Fruit fly (Drosophila melanogaster): ENCODE measurements around the gene MetRS-m.
A peak's percentile ranks its signal among the peaks of the same experiment; 100 is the strongest.

Gene MetRS-m

DNA sequence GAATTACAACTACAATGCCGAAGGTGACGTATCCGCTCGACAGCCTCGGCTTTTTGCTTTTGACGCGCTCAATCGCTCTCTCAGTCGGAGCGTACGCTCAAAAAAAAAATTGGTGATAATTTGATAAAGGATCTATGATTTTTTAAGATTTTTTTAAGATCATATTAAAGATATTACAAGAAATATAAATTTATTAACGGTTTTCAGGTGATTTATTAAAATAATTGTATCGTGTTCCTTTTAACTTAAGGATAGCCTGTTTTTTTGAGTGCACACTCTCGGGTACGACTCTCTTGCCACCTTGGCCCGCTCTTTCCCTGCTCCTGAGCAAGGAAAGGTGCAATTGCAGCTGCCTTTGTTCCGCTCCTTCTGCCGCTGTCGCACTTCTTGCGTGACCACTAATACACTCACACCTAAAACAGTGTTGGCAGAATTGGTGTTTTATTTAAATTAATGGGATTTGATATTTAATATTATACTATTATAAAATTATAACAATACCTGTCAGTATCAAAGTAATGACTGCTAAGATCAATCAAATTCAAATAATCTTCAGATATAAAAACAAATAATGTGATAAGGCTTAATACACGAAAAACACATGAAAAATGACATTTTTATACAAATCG, 18.2 kb upstream of the MetRS-m start (continued):
- TF ChIP-seq CG3995 (GFP tag; optimal IDR thresholded peaks at IDR 0.05) (no peak), CG17361 (GFP tag; IDR thresholded peaks at IDR 0.05) (peak; percentile 87), nau (GFP tag; optimal IDR thresholded peaks at IDR 0.05) (no peak), CG2712 (tag; optimal IDR thresholded peaks at IDR 0.05) (peak; percentile 92), CG4854 (GFP tag; optimal IDR thresholded peaks at IDR 0.05) (no peak), pnt (GFP tag; optimal IDR thresholded peaks at IDR 0.05) (no peak), CG5245 (GFP tag; optimal IDR thresholded peaks at IDR 0.05) (peak; percentile 47), CG3163 (GFP tag; optimal IDR thresholded peaks at IDR 0.05) (no peak), CG1792 (GFP tag; optimal IDR thresholded peaks at IDR 0.05) (no peak), HHEX (GFP tag; optimal IDR thresholded peaks at IDR 0.05) (peak; percentile 73), ewg (GFP tag; optimal IDR thresholded peaks at IDR 0.05) (peak; percentile 53), pan (optimal IDR thresholded peaks at IDR 0.05) (no peak), pan (GFP tag; optimal IDR thresholded peaks at IDR 0.05 in 1 of 2, IDR thresholded peaks at IDR 0.05 in 1 of 2) (peak in 1 of 2 experiments; percentile 88), jigr1 (GFP tag; IDR thresholded peaks at IDR 0.05) (0 out of 3 replicates have a peak, but pooled peaks have one; percentile 56), CG9817 (tag; optimal IDR thresholded peaks at IDR 0.05) (peak; percentile 55), kah (GFP tag; optimal IDR thresholded peaks at IDR 0.05) (peak; percentile 43), sens (GFP tag) (peak; percentile 90), Doc2 (GFP tag; IDR thresholded peaks at IDR 0.05) (no peak), slp2 (GFP tag; optimal IDR thresholded peaks at IDR 0.05) (no peak), CG5953 (GFP tag; IDR thresholded peaks at IDR 0.05) (peak; percentile 76), CG14441 (GFP tag; IDR thresholded peaks at IDR 0.05) (peak; percentile 69), Eip74EF (GFP tag; optimal IDR thresholded peaks at IDR 0.05) (no peak), CG10209 (GFP tag; optimal IDR thresholded peaks at IDR 0.05) (peak; percentile 86), CG11085 (GFP tag; IDR thresholded peaks at IDR 0.05) (peak; percentile 64; the same call in 1 of the 2 replicates), CG3065 (GFP tag; optimal IDR thresholded peaks at IDR 0.05) (peak; percentile 50), CG18619 (GFP tag; optimal IDR thresholded peaks at IDR 0.05) (peak; percentile 73), CG10654 (GFP tag; optimal IDR thresholded peaks at IDR 0.05) (peak; percentile 58), CHES-1-like (GFP tag; optimal IDR thresholded peaks at IDR 0.05) (no peak), lov (optimal IDR thresholded peaks at IDR 0.05) (no peak), lov (GFP tag; IDR thresholded peaks at IDR 0.05) (peak; percentile 64; the same call in 1 of the 3 replicates), CG30431 (GFP tag; optimal IDR thresholded peaks at IDR 0.05) (peak; percentile 60), slbo (GFP tag; IDR thresholded peaks at IDR 0.05) (peak; percentile 84), ci (GFP tag; IDR thresholded peaks at IDR 0.05) (peak; percentile 90), CG17328 (GFP tag; IDR thresholded peaks at IDR 0.05) (peak; percentile 91), CG10462 (GFP tag; optimal IDR thresholded peaks at IDR 0.05) (peak; percentile 72), CG43689 (GFP tag; IDR thresholded peaks at IDR 0.05) (peak; percentile 37; the same call in 1 of the 2 replicates), pita (GFP tag; optimal IDR thresholded peaks at IDR 0.05) (no peak), fd3F (GFP tag; optimal IDR thresholded peaks at IDR 0.05) (no peak), disco-r (GFP tag; optimal IDR thresholded peaks at IDR 0.05) (no peak), run (tag; optimal IDR thresholded peaks at IDR 0.05) (peak; percentile 41), cas (GFP tag; IDR thresholded peaks at IDR 0.05) (0 out of 2 replicates have a peak, but pooled peaks have one; percentile 20), D19B (GFP tag; optimal IDR thresholded peaks at IDR 0.05) (no peak), cad (GFP tag; optimal IDR thresholded peaks at IDR 0.05) (no peak), sqz (GFP tag; optimal IDR thresholded peaks at IDR 0.05) (no peak), pfk (GFP tag; optimal IDR thresholded peaks at IDR 0.05) (no peak), CG10565 (GFP tag; optimal IDR thresholded peaks at IDR 0.05) (peak; percentile 40), ab (GFP tag; optimal IDR thresholded peaks at IDR 0.05) (no peak), zfh2 (GFP tag; optimal IDR thresholded peaks at IDR 0.05) (peak; percentile 9), Spps (tag; optimal IDR thresholded peaks at IDR 0.05) (peak; percentile 64), CG11696 (GFP tag; IDR thresholded peaks at IDR 0.05) (peak; percentile 68; the same call in 1 of the 2 replicates), YL-1 (GFP tag; optimal IDR thresholded peaks at IDR 0.05) (peak; percentile 38)

All from whole organism, embryonic.